Fruit fly (Drosophila melanogaster) Kc167 (cell line): ENCODE results near the gene COX7AL2.

Experiments used
- Myc ChIP-seq: fragments of >200 bp; optimal IDR thresholded peaks from 2 replicates; lab custom pipeline; 2017; ENCODE audit warnings: missing external identifiers
- Sin3A ChIP-seq: fragments of >200 bp; optimal IDR thresholded peaks from 2 replicates; lab custom pipeline; 2018; ENCODE audit warnings: missing external identifiers
- h ChIP-seq: fragments of >200 bp; optimal IDR thresholded peaks from 3 replicates; lab custom pipeline; 2018; ENCODE audit warnings: missing external identifiers
- insv ChIP-seq: fragments of >200 bp; optimal IDR thresholded peaks from 3 replicates; lab custom pipeline; 2018; ENCODE audit warnings: missing external identifiers
- psq ChIP-seq: fragments of >200 bp; optimal IDR thresholded peaks from 2 replicates; lab custom pipeline; 2017; ENCODE audit warnings: missing external identifiers
- ttk ChIP-seq: sonication (Bioruptor generic); optimal IDR thresholded peaks from 2 replicates; lab custom pipeline; 2017; ENCODE audit warnings: missing external identifiers

Gene COX7AL2

dm6 chr2L:2178810-2179143, 18.9 kb downstream of the COX7AL2 start:
- no peak for TF ChIP-seq Myc
- TF ChIP-seq h (lab: Kevin White, UChicago): no peak
- no peak for TF ChIP-seq psq
- TF ChIP-seq insv (lab: Kevin White, UChicago): no peak
- no peak for TF ChIP-seq Sin3A (lab: Kevin White, UChicago)
- TF ChIP-seq ttk (lab: Kevin White, UChicago): no peak

dm6 chr2L:2177969-2178809, 19.5 kb downstream of the COX7AL2 start, which contains the start of gene aop:
Gene aop (minus strand): TSS chr2L:2178754.
- TF ChIP-seq h (lab: Kevin White, UChicago) (no peak), Sin3A (lab: Kevin White, UChicago) (no peak), ttk (lab: Kevin White, UChicago) (no peak), Myc (no peak), insv (lab: Kevin White, UChicago) (no peak), psq (no peak)

dm6 chr2L:2177312-2177968, 20.3 kb downstream of the COX7AL2 start:
- no peak for TF ChIP-seq Myc
- TF ChIP-seq h (lab: Kevin White, UChicago): no peak
- TF ChIP-seq insv (lab: Kevin White, UChicago): no peak
- TF ChIP-seq ttk (lab: Kevin White, UChicago): no peak
- no peak for TF ChIP-seq psq
- no peak for TF ChIP-seq Sin3A (lab: Kevin White, UChicago)

- TF ChIP-seq ttk (lab: Kevin White, UChicago) (no peak), Sin3A (lab: Kevin White, UChicago) (no peak), h (lab: Kevin White, UChicago) (no peak), insv (lab: Kevin White, UChicago) (no peak), Myc (no peak), psq (no peak)
These were observed 21.6 kb downstream of the COX7AL2 start for dm6 chr2L:2175930-2176643.

DNA sequence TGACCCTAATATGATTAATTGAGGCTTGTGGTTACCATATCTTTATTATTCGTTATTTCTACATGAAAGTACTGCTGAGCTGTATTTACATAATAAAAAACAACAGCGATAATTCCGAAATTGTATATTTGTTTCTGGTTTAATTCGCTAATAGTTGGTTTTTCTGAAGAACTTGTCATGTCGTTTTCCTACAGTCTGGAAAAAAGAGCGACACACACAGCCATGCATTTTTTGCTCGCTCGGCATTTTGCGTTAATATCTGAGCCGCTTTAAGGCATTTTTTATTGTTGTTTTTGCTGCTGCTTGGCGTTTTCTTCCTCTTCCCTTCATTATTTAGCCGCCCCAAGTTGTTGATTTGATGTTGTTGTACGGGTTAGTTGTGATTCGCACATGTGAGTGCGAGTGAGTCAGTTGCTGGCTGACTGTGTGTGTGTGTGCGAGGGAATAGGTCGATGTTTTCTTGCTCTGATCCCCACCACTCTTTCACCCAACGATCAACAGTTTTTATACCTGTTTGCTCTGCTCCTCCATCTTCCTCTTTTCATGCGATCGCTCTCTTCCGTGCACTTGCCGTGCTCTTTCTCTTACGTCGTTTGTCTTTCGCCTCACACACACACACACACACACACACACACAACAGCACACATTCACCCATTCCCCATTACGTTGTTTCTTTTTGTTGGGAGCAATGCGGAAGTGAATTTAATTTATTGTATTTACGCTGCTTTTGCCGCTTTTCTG, 22.5 kb downstream of the COX7AL2 start:
- TF ChIP-seq psq (no peak), insv (lab: Kevin White, UChicago) (no peak), Sin3A (lab: Kevin White, UChicago) (no peak), Myc (no peak), ttk (lab: Kevin White, UChicago) (no peak), h (lab: Kevin White, UChicago) (no peak)

DNA sequence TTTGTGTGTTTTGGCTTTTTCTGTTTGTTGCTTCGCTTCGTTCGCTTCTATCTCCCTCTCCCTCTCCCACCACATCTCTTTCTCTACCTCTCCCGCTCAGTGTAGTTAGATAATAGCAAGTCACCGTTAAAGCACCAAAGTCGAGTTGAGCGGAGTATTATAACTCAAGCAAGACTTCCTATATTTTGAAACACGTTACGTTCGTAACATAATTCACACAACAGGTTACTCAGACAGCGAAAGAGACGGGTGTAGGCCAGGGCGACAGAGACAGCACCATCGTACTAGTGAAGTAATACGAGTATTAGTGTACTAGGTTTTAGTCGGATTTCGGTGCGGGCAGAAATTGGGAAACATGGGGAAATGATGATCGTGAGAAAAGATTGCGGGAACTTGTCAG, 24.1 kb downstream of the COX7AL2 start:
- no peak for TF ChIP-seq h (lab: Kevin White, UChicago)
- TF ChIP-seq insv (lab: Kevin White, UChicago): no peak
- TF ChIP-seq psq: no peak
- no peak for TF ChIP-seq Myc
- TF ChIP-seq Sin3A (lab: Kevin White, UChicago): no peak
- TF ChIP-seq ttk (lab: Kevin White, UChicago): no peak

DNA sequence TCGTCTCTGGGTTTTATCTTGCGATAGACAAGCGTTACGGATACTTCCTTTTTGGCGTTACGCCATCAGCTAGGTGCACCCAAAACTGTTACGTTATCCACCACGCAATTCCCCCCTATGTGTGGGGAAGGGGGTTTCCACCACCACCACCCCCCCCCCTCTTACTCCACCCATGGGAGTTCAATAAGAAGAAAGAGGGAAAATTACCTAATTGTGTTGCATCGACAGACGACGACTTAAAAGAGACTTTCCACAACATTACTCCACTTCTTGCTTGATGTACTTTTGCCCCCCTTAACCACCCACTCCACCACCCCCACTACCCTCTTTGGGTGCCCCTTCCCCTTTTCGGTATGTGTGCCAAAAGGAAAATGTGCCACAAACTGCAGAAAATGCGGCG, 24.5 kb downstream of the COX7AL2 start:
- TF ChIP-seq insv (lab: Kevin White, UChicago) (no peak), ttk (lab: Kevin White, UChicago) (no peak), h (lab: Kevin White, UChicago) (no peak), Sin3A (lab: Kevin White, UChicago) (no peak), psq (no peak), Myc (no peak)

- TF ChIP-seq Myc (no peak), ttk (lab: Kevin White, UChicago) (no peak), h (lab: Kevin White, UChicago) (no peak), insv (lab: Kevin White, UChicago) (no peak), Sin3A (lab: Kevin White, UChicago) (no peak), psq (no peak)
These were observed 25.1 kb downstream of the COX7AL2 start for dm6 chr2L:2172460-2173121.

DNA sequence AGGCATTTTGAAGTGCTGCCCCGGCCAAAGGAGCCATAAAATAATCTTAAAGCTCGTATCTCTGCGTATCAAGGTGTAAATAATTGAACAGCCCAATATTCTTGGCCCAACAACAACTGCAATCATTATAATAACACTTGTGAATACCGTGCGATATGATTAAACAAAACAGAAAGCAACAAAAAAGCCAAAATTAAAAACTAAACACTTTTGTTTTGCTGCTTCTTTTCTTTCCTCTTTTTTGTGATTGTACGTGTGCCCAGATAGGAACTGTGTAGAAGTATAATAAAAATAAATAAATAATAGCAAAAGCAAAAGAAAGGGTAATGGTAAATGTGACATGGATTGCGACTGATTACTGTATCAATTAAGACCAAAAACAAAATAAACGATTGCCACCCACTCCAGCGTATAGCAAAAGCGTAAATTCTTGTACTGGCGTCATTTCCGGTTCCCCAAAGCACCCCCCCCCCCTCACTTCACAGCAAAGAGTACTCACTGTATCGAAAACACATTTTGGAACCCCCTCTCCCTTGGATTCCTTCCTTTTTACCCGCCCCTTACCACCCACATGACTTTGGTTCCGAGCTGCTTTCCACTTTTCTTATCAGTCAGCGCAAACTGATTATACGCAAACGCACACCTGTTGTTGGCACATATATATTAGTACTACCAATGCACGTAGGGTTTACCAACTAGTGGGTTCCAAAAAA, 26.2 kb downstream of the COX7AL2 start:
- TF ChIP-seq ttk (lab: Kevin White, UChicago) (no peak), insv (lab: Kevin White, UChicago) (no peak), psq (no peak), Sin3A (lab: Kevin White, UChicago) (no peak), h (lab: Kevin White, UChicago) (no peak)

DNA sequence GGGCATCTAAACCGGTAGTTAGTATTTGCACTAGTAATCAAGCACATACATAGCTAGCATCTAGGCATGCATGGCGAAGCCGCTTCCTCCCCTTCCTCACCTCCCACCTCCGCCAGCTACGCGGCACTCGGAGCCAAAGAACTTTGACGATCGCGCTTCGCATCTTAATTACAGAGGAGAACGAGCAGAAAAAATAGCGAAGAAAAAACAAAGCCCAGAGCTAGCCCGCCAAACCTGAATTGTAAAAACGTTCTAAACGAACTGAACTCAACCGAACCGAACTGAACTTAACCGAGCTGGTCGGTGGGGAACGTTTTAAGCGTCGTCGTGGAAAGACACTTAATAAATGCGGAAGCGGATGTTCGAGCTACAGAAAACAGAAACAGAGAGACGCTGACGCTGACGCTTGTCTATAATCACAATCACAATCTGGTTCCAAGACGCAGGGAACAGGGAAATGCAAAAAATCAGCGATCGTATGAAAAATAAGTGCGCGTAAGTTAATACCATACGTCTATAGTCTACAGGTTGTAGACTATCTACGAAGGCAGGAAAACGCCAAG, 28.7 kb downstream of the COX7AL2 start:
- no peak for TF ChIP-seq h (lab: Kevin White, UChicago)
